Worm (Caenorhabditis elegans) whole organism, early embryonic: ENCODE data around the gene clec-214.

Source experiments
- B0310.2 ChIP-seq: sonication (generic microtip); optimal IDR thresholded peaks from 2 replicates; lab custom pipeline; 2016; ENCODE audit warnings: mild to moderate bottlenecking, missing genetic modification characterization, missing compliant biosample characterization
- tbx-11 ChIP-seq: fragments of 200-800 bp; sonication (Bioruptor generic); IDR thresholded peaks from 2 replicates; pipeline ENCODE4 v1.3.6; 2022; ENCODE audit warnings: missing genetic modification characterization, missing compliant biosample characterization

- TF ChIP-seq B0310.2 (tag; lab: Kevin White, UChicago) = no peak
- TF ChIP-seq tbx-11 (GFP tag; lab: Robert Waterston, UW) = no peak
These were observed 10.0 kb upstream of the clec-214 start, which contains the start of gene C50E3.9 for ce11 chrV:7600149-7600548.
